Fruit fly (Drosophila melanogaster) whole organism, embryonic: ENCODE data around the gene CG1703.

Experiments
- Adf1 ChIP-seq: fragments of 200-800 bp; sonication (Bioruptor generic); IDR thresholded peaks from 2 replicates; pipeline ENCODE4 v1.3.6; 2022; ENCODE audit warnings: missing biosample characterization, missing genetic modification characterization
- Bdp1 ChIP-seq: fragments of 200-800 bp; sonication (Bioruptor generic); optimal IDR thresholded peaks from 3 replicates; lab custom pipeline; 2016; ENCODE audit warnings: missing biosample characterization, missing genetic modification characterization
- CG10959 ChIP-seq: fragments of 200-800 bp; sonication (Bioruptor generic); IDR thresholded peaks from 2 replicates; pipeline ENCODE4 v1.3.6; 2022; ENCODE audit warnings: missing biosample characterization, missing genetic modification characterization
- CG11695 ChIP-seq: fragments of 200-800 bp; sonication (Bioruptor generic); IDR thresholded peaks from 3 replicates; pipeline ENCODE4 v1.3.6; 2022; ENCODE audit warnings: missing biosample characterization, missing genetic modification characterization
- CG14965 ChIP-seq: fragments of 200-800 bp; sonication (Bioruptor generic); optimal IDR thresholded peaks from 2 replicates; lab custom pipeline; 2016; ENCODE audit warnings: missing biosample characterization, missing genetic modification characterization, borderline replicate concordance
- CG1602 ChIP-seq: fragments of 200-800 bp; sonication (Bioruptor generic); optimal IDR thresholded peaks from 3 replicates; lab custom pipeline; 2016; ENCODE audit warnings: missing biosample characterization, missing genetic modification characterization
- CG16813 ChIP-seq: fragments of 200-800 bp; sonication (Bioruptor generic); IDR thresholded peaks from 3 replicates; pipeline ENCODE4 v1.3.6; 2022; ENCODE audit warnings: missing biosample characterization, missing genetic modification characterization; ENCODE audit not compliant: partially characterized antibody
- CG17612 ChIP-seq: fragments of 200-800 bp; sonication (Bioruptor generic); IDR thresholded peaks from 2 replicates; pipeline ENCODE4 v1.3.6; 2022; ENCODE audit warnings: missing biosample characterization, missing genetic modification characterization
- CG17912 ChIP-seq: fragments of 200-800 bp; sonication (Bioruptor generic); optimal IDR thresholded peaks from 2 replicates; lab custom pipeline; 2018; ENCODE audit warnings: missing biosample characterization, mild to moderate bottlenecking, missing genetic modification characterization
- CG18262 ChIP-seq: fragments of 200-800 bp; optimal IDR thresholded peaks from 3 replicates; lab custom pipeline; 2019; ENCODE audit warnings: missing biosample characterization, mild to moderate bottlenecking, missing genetic modification characterization, moderate library complexity
- CG2199 ChIP-seq: fragments of 200-800 bp; sonication (Bioruptor generic); IDR thresholded peaks from 3 replicates; pipeline ENCODE4 v1.3.6; 2022; ENCODE audit warnings: missing biosample characterization, missing genetic modification characterization
- CG2712 ChIP-seq: fragments of 200-800 bp; optimal IDR thresholded peaks from 3 replicates; lab custom pipeline; 2019; ENCODE audit warnings: missing biosample characterization, mild to moderate bottlenecking, missing genetic modification characterization, moderate library complexity
- CG32532 ChIP-seq: fragments of 200-800 bp; sonication (Bioruptor generic); IDR thresholded peaks from 2 replicates; pipeline ENCODE4 v1.3.6; 2022; ENCODE audit warnings: missing biosample characterization, missing genetic modification characterization
- CG33213 ChIP-seq: fragments of 200-800 bp; sonication (Bioruptor generic); optimal IDR thresholded peaks from 3 replicates; lab custom pipeline; 2016; ENCODE audit warnings: missing biosample characterization, missing genetic modification characterization
- CG4360 ChIP-seq: fragments of 200-800 bp; sonication (Bioruptor generic); IDR thresholded peaks from 2 replicates; pipeline ENCODE4 v1.3.6; 2022; ENCODE audit warnings: missing biosample characterization, missing genetic modification characterization
- CG7372 ChIP-seq: fragments of 200-800 bp; sonication (Bioruptor generic); IDR thresholded peaks from 2 replicates; pipeline ENCODE4 v1.3.6; 2022; ENCODE audit warnings: missing biosample characterization, missing genetic modification characterization
- CG7963 ChIP-seq: fragments of 200-800 bp; sonication (Bioruptor generic); IDR thresholded peaks from 3 replicates; pipeline ENCODE4 v1.3.6; 2022; ENCODE audit warnings: missing biosample characterization, missing genetic modification characterization; ENCODE audit not compliant: partially characterized antibody
- CG8765 ChIP-seq: fragments of 200-800 bp; sonication (Bioruptor generic); IDR thresholded peaks from 2 replicates; pipeline ENCODE4 v1.3.6; 2022; ENCODE audit warnings: missing biosample characterization, missing genetic modification characterization
- CG8924 ChIP-seq: fragments of 200-800 bp; optimal IDR thresholded peaks from 3 replicates; lab custom pipeline; 2019; ENCODE audit warnings: missing biosample characterization, mild to moderate bottlenecking, missing genetic modification characterization, moderate library complexity
- CG9215 ChIP-seq: fragments of 200-800 bp; sonication (Bioruptor generic); IDR thresholded peaks from 2 replicates; pipeline ENCODE4 v1.3.6; 2022; ENCODE audit warnings: missing biosample characterization, missing genetic modification characterization
- Ets97D ChIP-seq: fragments of 200-800 bp; sonication (Bioruptor generic); optimal IDR thresholded peaks from 3 replicates; lab custom pipeline; 2016; ENCODE audit warnings: missing biosample characterization, missing genetic modification characterization
- Fer1 ChIP-seq: fragments of 200-800 bp; sonication (Bioruptor generic); optimal IDR thresholded peaks from 2 replicates; lab custom pipeline; 2017; ENCODE audit warnings: missing biosample characterization, mild to moderate bottlenecking, missing genetic modification characterization
- Hr39 ChIP-seq: fragments of >200 bp; optimal IDR thresholded peaks from 2 replicates; lab custom pipeline; 2017
- Mad ChIP-seq: fragments of 200-800 bp; sonication (Bioruptor generic); optimal IDR thresholded peaks from 2 replicates; lab custom pipeline; 2016; ENCODE audit warnings: missing biosample characterization, missing genetic modification characterization
- Mrtf ChIP-seq: fragments of 200-800 bp; sonication (Bioruptor generic); IDR thresholded peaks from 3 replicates; pipeline ENCODE4 v1.3.6; 2022; ENCODE audit warnings: missing biosample characterization, missing genetic modification characterization
- NC2α ChIP-seq: fragments of 200-800 bp; sonication (Bioruptor generic); optimal IDR thresholded peaks from 2 replicates; lab custom pipeline; 2016; ENCODE audit warnings: missing biosample characterization, missing genetic modification characterization
- Oaz ChIP-seq: fragments of 200-800 bp; sonication (Bioruptor generic); IDR thresholded peaks from 2 replicates; pipeline ENCODE4 v1.3.6; 2022; ENCODE audit warnings: missing biosample characterization, missing genetic modification characterization
- Opbp ChIP-seq: fragments of 200-800 bp; sonication (Bioruptor generic); IDR thresholded peaks from 3 replicates; pipeline ENCODE4 v1.3.6; 2022; ENCODE audit warnings: missing biosample characterization, missing genetic modification characterization; ENCODE audit not compliant: partially characterized antibody
- Pdp1 ChIP-seq, 2 experiments: fragments of 200-800 bp; sonication (Bioruptor generic); optimal IDR thresholded peaks; 3 replicates each; lab custom pipeline; 2016; ENCODE audit warnings: missing biosample characterization in 2 of 2, missing genetic modification characterization in 2 of 2, mild to moderate bottlenecking in 1 of 2, moderate library complexity in 1 of 2
- Side ChIP-seq: fragments of 200-800 bp; sonication (Bioruptor generic); optimal IDR thresholded peaks from 2 replicates; lab custom pipeline; 2016; ENCODE audit warnings: missing biosample characterization, missing genetic modification characterization
- Sin3A ChIP-seq: fragments of >200 bp; optimal IDR thresholded peaks from 2 replicates; lab custom pipeline; 2018
- bsh ChIP-seq, 2 experiments: fragments of 200-800 bp; sonication (Bioruptor generic); optimal IDR thresholded peaks; 2 replicates each; lab custom pipeline; 2017 to 2018; ENCODE audit warnings: mild to moderate bottlenecking in 2 of 2, missing biosample characterization in 2 of 2, missing genetic modification characterization in 2 of 2, moderate library complexity in 1 of 2
- cas ChIP-seq: fragments of 200-800 bp; sonication (Bioruptor generic); IDR thresholded peaks from 2 replicates; pipeline ENCODE4 v1.3.6; 2022; ENCODE audit warnings: missing biosample characterization, missing genetic modification characterization
- cato ChIP-seq: fragments of 200-800 bp; sonication (Bioruptor generic); optimal IDR thresholded peaks from 2 replicates; lab custom pipeline; 2016; ENCODE audit warnings: missing biosample characterization, missing genetic modification characterization, borderline replicate concordance
- danr ChIP-seq: fragments of 200-800 bp; sonication (Bioruptor generic); IDR thresholded peaks from 2 replicates; pipeline ENCODE4 v1.3.6; 2022; ENCODE audit warnings: missing biosample characterization, missing genetic modification characterization
- dmrt11E ChIP-seq: fragments of 200-800 bp; sonication (Bioruptor generic); optimal IDR thresholded peaks from 3 replicates; lab custom pipeline; 2018; ENCODE audit warnings: missing biosample characterization, mild to moderate bottlenecking, missing genetic modification characterization, moderate library complexity
- gro ChIP-seq: fragments of 200-800 bp; sonication (Bioruptor generic); optimal IDR thresholded peaks from 2 replicates; lab custom pipeline; 2016; ENCODE audit warnings: missing biosample characterization, missing genetic modification characterization
- ham ChIP-seq: fragments of 200-800 bp; sonication (Bioruptor generic); IDR thresholded peaks from 2 replicates; pipeline ENCODE4 v1.3.6; 2022; ENCODE audit warnings: missing biosample characterization, missing genetic modification characterization
- hbn ChIP-seq: fragments of 200-800 bp; sonication (Bioruptor generic); IDR thresholded peaks from 2 replicates; pipeline ENCODE4 v1.3.6; 2022; ENCODE audit warnings: missing biosample characterization, missing genetic modification characterization; ENCODE audit not compliant: partially characterized antibody
- jing ChIP-seq: fragments of 200-800 bp; sonication (Bioruptor generic); optimal IDR thresholded peaks from 2 replicates; lab custom pipeline; 2018; ENCODE audit warnings: missing biosample characterization, mild to moderate bottlenecking, missing genetic modification characterization
- kni ChIP-seq: fragments of 200-800 bp; sonication (Bioruptor generic); optimal IDR thresholded peaks from 3 replicates; lab custom pipeline; 2017; ENCODE audit warnings: mild to moderate bottlenecking, missing biosample characterization, missing genetic modification reagents, missing genetic modification characterization
- lab ChIP-seq: fragments of 200-800 bp; sonication (Bioruptor generic); optimal IDR thresholded peaks from 3 replicates; lab custom pipeline; 2017; ENCODE audit warnings: missing biosample characterization, missing genetic modification characterization, mild to moderate bottlenecking, moderate library complexity, missing genetic modification reagents
- nmo ChIP-seq: fragments of 200-800 bp; sonication (Bioruptor generic); optimal IDR thresholded peaks from 2 replicates; lab custom pipeline; 2018; ENCODE audit warnings: missing biosample characterization, mild to moderate bottlenecking, missing genetic modification characterization, moderate library complexity
- repo ChIP-seq: fragments of 200-800 bp; sonication (Bioruptor generic); optimal IDR thresholded peaks from 2 replicates; lab custom pipeline; 2016; ENCODE audit warnings: missing biosample characterization, missing genetic modification characterization
- ro ChIP-seq: fragments of 200-800 bp; sonication (Bioruptor generic); IDR thresholded peaks from 2 replicates; pipeline ENCODE4 v1.3.6; 2022; ENCODE audit warnings: missing biosample characterization, missing genetic modification characterization
- stwl ChIP-seq: fragments of 200-800 bp; sonication (Bioruptor generic); optimal IDR thresholded peaks from 3 replicates; lab custom pipeline; 2018; ENCODE audit warnings: missing biosample characterization, mild to moderate bottlenecking, missing genetic modification characterization, moderate library complexity
- sug ChIP-seq: fragments of 200-800 bp; optimal IDR thresholded peaks from 2 replicates; lab custom pipeline; 2019; ENCODE audit warnings: missing biosample characterization, mild to moderate bottlenecking, missing genetic modification characterization, moderate library complexity
- tap ChIP-seq: fragments of 200-800 bp; optimal IDR thresholded peaks from 3 replicates; lab custom pipeline; 2019; ENCODE audit warnings: missing biosample characterization, mild to moderate bottlenecking, missing genetic modification characterization, moderate library complexity
- wek ChIP-seq: fragments of 200-800 bp; sonication (Bioruptor generic); optimal IDR thresholded peaks from 3 replicates; lab custom pipeline; 2018; ENCODE audit warnings: missing biosample characterization, mild to moderate bottlenecking, missing genetic modification characterization, moderate library complexity
- wor ChIP-seq: fragments of 200-800 bp; sonication (Bioruptor generic); IDR thresholded peaks from 2 replicates; pipeline ENCODE4 v1.3.6; 2022; ENCODE audit warnings: missing biosample characterization, missing genetic modification characterization
- zen2 ChIP-seq: fragments of 200-800 bp; sonication (Bioruptor generic); IDR thresholded peaks from 3 replicates; pipeline ENCODE4 v1.3.6; 2022; ENCODE audit warnings: missing biosample characterization, missing genetic modification characterization; ENCODE audit not compliant: partially characterized antibody

The CG1703 gene

dm6 chrX:11576540-11576939 is 35.2 kb upstream of the CG1703 start, which contains the start of gene CG11695 (continued):
- TF ChIP-seq wor (peak; percentile 37; the same call in 1 of the 2 replicates), repo (no peak), CG1602 (GFP tag; lab: Kevin White, UChicago) (peak; percentile 60), kni (GFP tag; lab: Kevin White, UChicago) (no peak), Bdp1 (peak; percentile 35), cas (peak; percentile 46; the same call in 1 of the 2 replicates)

DNA sequence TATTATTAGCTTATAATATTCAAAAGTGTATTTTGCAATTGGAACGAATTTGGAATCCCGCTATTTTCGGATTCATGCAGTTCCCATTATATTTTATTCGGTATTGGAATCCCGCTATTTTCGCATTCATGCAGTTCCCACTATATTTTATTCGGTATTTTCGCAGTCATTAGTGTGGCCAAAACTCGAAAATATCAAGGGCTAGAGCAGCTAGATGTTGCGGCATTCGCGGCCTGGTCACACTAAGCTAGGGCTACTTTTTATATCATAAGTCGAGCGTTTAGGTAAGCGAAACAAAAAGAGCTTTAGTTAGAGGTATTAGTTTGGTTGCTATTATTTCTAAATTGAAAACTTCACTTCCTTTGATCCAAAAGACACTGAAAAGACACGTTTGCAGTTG is 32.9 kb upstream of the CG1703 start:
- TF ChIP-seq Side (GFP tag; lab: Kevin White, UChicago) (no peak), ro (no peak), Pdp1 (GFP tag; optimal IDR thresholded peaks at IDR 0.05; lab: Kevin White, UChicago) (peak in 1 of 2 experiments; percentile 58), CG8924 (tag; lab: Kevin White, UChicago) (no peak), NC2α (GFP tag; lab: Kevin White, UChicago) (no peak), CG33213 (GFP tag; lab: Kevin White, UChicago) (peak; percentile 92), Ets97D (GFP tag; lab: Kevin White, UChicago) (peak; percentile 68), Opbp (peak; percentile 36; the same call in 1 of the 3 replicates), CG17912 (GFP tag; lab: Kevin White, UChicago) (no peak), CG8765 (no peak), bsh (GFP tag; optimal IDR thresholded peaks at IDR 0.05; lab: Kevin White, UChicago) (no peak), CG2712 (tag; lab: Kevin White, UChicago) (peak; percentile 21), CG4360 (GFP tag; lab: Robert Waterston, UW) (no peak), danr (GFP tag; lab: Robert Waterston, UW) (no peak), Hr39 (no peak), CG18262 (tag; lab: Kevin White, UChicago) (no peak), CG10959 (GFP tag; lab: Robert Waterston, UW) (no peak), ham (no peak), CG7963 (no peak), dmrt11E (tag; lab: Kevin White, UChicago) (no peak), Mad (no peak), CG14965 (GFP tag; lab: Kevin White, UChicago) (no peak), CG32532 (GFP tag; lab: Robert Waterston, UW) (no peak), Sin3A (lab: Kevin White, UChicago) (no peak), sug (tag; lab: Kevin White, UChicago) (no peak), tap (tag; lab: Kevin White, UChicago) (no peak), CG11695 (GFP tag; lab: Robert Waterston, UW) (no peak), Oaz (no peak), jing (GFP tag; lab: Kevin White, UChicago) (no peak), nmo (GFP tag; lab: Kevin White, UChicago) (peak; percentile 42), Fer1 (GFP tag; lab: Kevin White, UChicago) (peak; percentile 18), cato (GFP tag; lab: Kevin White, UChicago) (no peak), wek (GFP tag; lab: Kevin White, UChicago) (no peak), Mrtf (GFP tag; lab: Robert Waterston, UW) (no peak), Adf1 (GFP tag; lab: Robert Waterston, UW) (no peak), stwl (peak; percentile 100), zen2 (GFP tag; lab: Robert Waterston, UW) (peak; percentile 68), CG9215 (no peak), hbn (GFP tag; lab: Robert Waterston, UW) (peak; percentile 60), CG7372 (no peak), lab (GFP tag; lab: Kevin White, UChicago) (no peak), gro (GFP tag; lab: Kevin White, UChicago) (no peak), CG16813 (peak; percentile 45; the same call in 1 of the 3 replicates), CG2199 (GFP tag; lab: Robert Waterston, UW) (no peak), CG17612 (GFP tag; lab: Robert Waterston, UW) (no peak)
